Fruit fly (Drosophila melanogaster): ENCODE measurements around the gene CG13693.

Gene CG13693

DNA sequence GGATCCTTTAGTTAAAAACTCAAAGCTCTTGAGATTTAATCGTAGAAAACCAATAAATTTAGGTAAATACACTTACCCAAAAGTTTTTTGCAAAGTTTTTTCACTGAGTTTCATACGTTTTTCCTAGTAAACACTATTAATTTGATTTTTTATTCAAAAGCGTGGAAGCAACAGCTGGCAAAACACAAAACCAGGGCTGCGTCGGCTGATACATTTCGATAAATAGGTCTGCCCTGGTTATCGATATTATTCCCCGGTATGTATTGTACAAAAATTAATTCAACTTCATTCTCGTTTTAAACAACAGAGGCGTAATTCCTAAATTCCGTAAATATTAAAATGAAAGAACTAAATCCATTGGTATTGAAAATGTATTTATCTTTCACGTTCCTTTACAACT, 39.3 kb downstream of the CG13693 start, which contains the start of gene Dus1:
Gene Dus1, minus strand, starts transcription at position 192 of the 400 bp plus-strand sequence.
- no peak for TF ChIP-seq CG33017 (tag; optimal IDR thresholded peaks at IDR 0.05)
- TF ChIP-seq Crg-1 (GFP tag; optimal IDR thresholded peaks at IDR 0.05) = no peak
- TF ChIP-seq CG7045 (GFP tag; optimal IDR thresholded peaks at IDR 0.05) = no peak
- TF ChIP-seq cnc (optimal IDR thresholded peaks at IDR 0.05) = no peak
- peak; percentile 59 for TF ChIP-seq bab1 (GFP tag; optimal IDR thresholded peaks at IDR 0.05)
- peak; percentile 66 for TF ChIP-seq Mnt (GFP tag; optimal IDR thresholded peaks at IDR 0.05)

DNA sequence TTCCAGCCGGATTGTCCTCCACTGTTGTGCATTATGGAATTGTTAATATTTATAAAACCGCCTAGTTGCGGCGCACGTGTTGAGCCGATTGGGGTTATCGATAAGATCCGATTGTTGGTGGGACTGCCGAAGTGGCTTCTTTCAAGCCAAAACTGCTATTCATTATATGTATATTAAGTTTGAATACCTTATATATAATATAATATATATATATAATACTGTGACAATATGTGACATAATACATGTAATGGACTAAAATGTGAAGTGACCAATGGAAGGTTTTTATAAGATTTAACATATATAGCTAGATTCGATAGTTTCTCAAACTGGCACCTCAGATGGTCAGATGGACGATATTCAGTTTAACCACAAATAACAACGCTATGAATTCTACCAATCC, 41.3 kb downstream of the CG13693 start, which contains the start of the genes mbm and CG11555:
Gene mbm, minus strand, starts transcription at position 113 of the 400 bp plus-strand sequence.
Gene CG11555, plus strand, starts transcription at position 234 of the 400 bp plus-strand sequence.
- TF ChIP-seq kay (GFP tag; ENCODE audit: borderline replicate concordance) = no peak
- TF ChIP-seq bab1 (GFP tag; optimal IDR thresholded peaks at IDR 0.05) = peak; percentile 29
- peak; percentile 49 for TF ChIP-seq CG14711 (tag; optimal IDR thresholded peaks at IDR 0.05)
- peak; percentile 48 for TF ChIP-seq CG7101 (tag; optimal IDR thresholded peaks at IDR 0.05)
- TF ChIP-seq CG11617 (GFP tag; optimal IDR thresholded peaks at IDR 0.05) = peak; percentile 41
- no peak for TF ChIP-seq toe (GFP tag; optimal IDR thresholded peaks at IDR 0.05)
- peak; percentile 3 for TF ChIP-seq pad (GFP tag; optimal IDR thresholded peaks at IDR 0.05)
- no peak for TF ChIP-seq cnc (optimal IDR thresholded peaks at IDR 0.05)
- TF ChIP-seq Mnt (GFP tag; optimal IDR thresholded peaks at IDR 0.05) = peak; percentile 97
- TF ChIP-seq CG33017 (tag; optimal IDR thresholded peaks at IDR 0.05) = peak; percentile 47
- no peak for TF ChIP-seq Hr96 (GFP tag; optimal IDR thresholded peaks at IDR 0.05)

DNA sequence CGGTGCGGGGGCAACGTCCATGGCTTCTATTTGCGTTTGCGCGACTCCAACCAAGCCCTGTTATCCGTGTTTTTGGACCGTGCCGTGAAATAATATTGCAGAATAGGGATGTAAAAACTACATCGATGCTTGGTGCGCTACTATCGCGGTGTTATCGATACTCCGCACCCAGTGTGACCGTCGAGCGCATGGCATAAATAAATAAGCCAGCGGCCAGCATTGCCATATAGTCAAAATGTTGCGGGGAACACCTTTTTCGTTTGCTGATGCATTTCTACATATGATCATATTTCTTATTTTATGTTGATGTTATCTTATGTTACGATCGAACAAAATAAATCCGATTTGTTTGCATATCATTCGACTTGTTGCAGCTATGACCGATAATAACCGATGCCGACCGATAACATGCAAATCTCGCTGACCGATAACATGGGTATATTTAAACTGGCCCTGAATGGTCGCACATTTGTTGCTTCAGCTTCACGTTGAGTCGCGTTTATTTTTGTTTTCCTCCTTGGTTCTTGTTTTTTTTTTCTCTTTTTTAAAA, 44.9 kb downstream of the CG13693 start, which contains the start of gene smo:
Gene smo, plus strand, starts transcription at position 461 of the 550 bp plus-strand sequence.
- peak; percentile 1 for TF ChIP-seq Crg-1 (GFP tag; optimal IDR thresholded peaks at IDR 0.05)
- peak; percentile 21 for TF ChIP-seq tj (GFP tag; optimal IDR thresholded peaks at IDR 0.05)
- TF ChIP-seq CG1620 (GFP tag; optimal IDR thresholded peaks at IDR 0.05) = peak; percentile 25
- TF ChIP-seq Mnt (GFP tag; optimal IDR thresholded peaks at IDR 0.05) = peak; percentile 75
- TF ChIP-seq CG7045 (GFP tag; optimal IDR thresholded peaks at IDR 0.05) = no peak
- peak; percentile 33 for TF ChIP-seq bab1 (GFP tag; optimal IDR thresholded peaks at IDR 0.05)
- no peak for TF ChIP-seq CG11617 (GFP tag; optimal IDR thresholded peaks at IDR 0.05)
- TF ChIP-seq CG14711 (tag; optimal IDR thresholded peaks at IDR 0.05) = peak; percentile 17

DNA sequence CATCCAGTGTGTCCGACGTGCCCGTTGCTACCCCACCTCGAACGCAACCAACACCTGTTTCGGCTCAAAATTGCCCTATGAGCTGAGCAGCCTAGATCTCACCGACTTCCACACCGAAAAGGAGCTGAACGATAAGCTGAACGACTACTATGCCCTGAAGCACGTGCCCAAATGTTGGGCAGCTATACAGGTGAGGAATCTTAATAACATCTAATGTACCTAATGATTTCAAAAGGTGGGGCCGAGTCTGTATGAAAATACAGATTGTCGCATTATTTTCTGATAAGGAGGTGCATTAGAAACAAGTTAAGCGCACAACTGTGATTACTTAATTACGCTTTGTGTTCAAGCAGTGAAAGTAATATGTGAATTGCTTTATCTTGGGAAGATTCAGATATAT, 45.8 kb downstream of the CG13693 start, which contains the start of gene CG17078:
Gene CG17078, minus strand, starts transcription at position 101 of the 400 bp plus-strand sequence.
- no peak for TF ChIP-seq cic (GFP tag; optimal IDR thresholded peaks at IDR 0.05)
- no peak for TF ChIP-seq CG7101 (tag; optimal IDR thresholded peaks at IDR 0.05)
- no peak for TF ChIP-seq Hr96 (GFP tag; optimal IDR thresholded peaks at IDR 0.05)
- TF ChIP-seq CG7045 (GFP tag; optimal IDR thresholded peaks at IDR 0.05) = no peak
- TF ChIP-seq Clk (GFP tag; optimal IDR thresholded peaks at IDR 0.05) = no peak
- TF ChIP-seq toe (GFP tag; optimal IDR thresholded peaks at IDR 0.05) = no peak
- TF ChIP-seq kay (GFP tag; ENCODE audit: borderline replicate concordance) = no peak
- TF ChIP-seq CG12768 (GFP tag; optimal IDR thresholded peaks at IDR 0.05) = no peak
- no peak for TF ChIP-seq pad (GFP tag; optimal IDR thresholded peaks at IDR 0.05)

DNA sequence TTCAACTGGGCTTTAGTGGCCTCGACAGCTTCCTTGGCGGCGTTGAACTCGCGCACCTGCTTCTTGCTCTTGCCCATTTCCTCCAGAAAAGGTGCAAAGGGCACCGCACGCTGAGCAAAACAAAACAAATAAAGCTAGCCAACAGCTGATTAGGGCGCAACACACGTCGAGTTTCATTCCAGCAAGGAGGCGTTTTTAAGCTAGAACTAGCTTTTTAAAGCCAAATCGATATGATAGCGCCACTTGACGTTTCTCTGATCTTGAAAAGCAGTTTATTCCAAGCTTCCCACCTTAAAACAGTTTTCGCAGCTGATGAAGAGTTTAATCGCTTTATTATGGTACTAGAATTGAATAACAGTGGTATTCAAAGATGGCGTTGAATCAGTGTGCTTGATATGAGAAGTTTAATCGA, 50.8 kb downstream of the CG13693 start, which contains the start of gene CG11601:
Gene CG11601, minus strand, starts transcription at position 199 of the 412 bp plus-strand sequence.
- TF ChIP-seq ovo (GFP tag; optimal IDR thresholded peaks at IDR 0.05) (peak; percentile 46), CG7101 (tag; optimal IDR thresholded peaks at IDR 0.05) (peak; percentile 36), bab1 (GFP tag; optimal IDR thresholded peaks at IDR 0.05) (peak; percentile 88), pad (GFP tag; optimal IDR thresholded peaks at IDR 0.05) (peak; percentile 19), Hr96 (GFP tag; optimal IDR thresholded peaks at IDR 0.05) (no peak), Crg-1 (GFP tag; optimal IDR thresholded peaks at IDR 0.05) (peak; percentile 50), CG1620 (GFP tag; optimal IDR thresholded peaks at IDR 0.05) (no peak), cnc (optimal IDR thresholded peaks at IDR 0.05) (no peak), Clk (GFP tag; optimal IDR thresholded peaks at IDR 0.05) (no peak), CG12768 (GFP tag; optimal IDR thresholded peaks at IDR 0.05) (peak; percentile 78), CG7045 (GFP tag; optimal IDR thresholded peaks at IDR 0.05) (no peak), CG14711 (tag; optimal IDR thresholded peaks at IDR 0.05) (no peak), kay (GFP tag; ENCODE audit: borderline replicate concordance) (no peak), toe (GFP tag; optimal IDR thresholded peaks at IDR 0.05) (no peak), tj (GFP tag; optimal IDR thresholded peaks at IDR 0.05) (peak; percentile 36), Mnt (GFP tag; optimal IDR thresholded peaks at IDR 0.05) (peak; percentile 27), CG11617 (GFP tag; optimal IDR thresholded peaks at IDR 0.05) (peak; percentile 60), CG5204 (GFP tag; optimal IDR thresholded peaks at IDR 0.05) (no peak), CG33017 (tag; optimal IDR thresholded peaks at IDR 0.05) (peak; percentile 9), cic (GFP tag; optimal IDR thresholded peaks at IDR 0.05) (peak; percentile 25)
